Fruit fly (Drosophila melanogaster) whole organism, embryonic: ENCODE data around the gene CG2120.
A peak's percentile ranks its signal among the peaks of the same experiment; 100 is the strongest.

ENCODE experiments used
- Ada2b ChIP-seq: fragments of 200-800 bp; sonication (Bioruptor generic); IDR thresholded peaks from 2 replicates; pipeline ENCODE4 v1.3.6; 2022; ENCODE audit warnings: missing biosample characterization, missing genetic modification characterization
- B-H1 ChIP-seq: fragments of 200-800 bp; sonication (Bioruptor generic); IDR thresholded peaks from 3 replicates; pipeline ENCODE4 v1.3.6; 2022; ENCODE audit warnings: missing biosample characterization, missing genetic modification characterization
- CG10654 ChIP-seq: fragments of 200-800 bp; sonication (Bioruptor generic); optimal IDR thresholded peaks from 2 replicates; lab custom pipeline; 2016; ENCODE audit warnings: missing biosample characterization, missing genetic modification characterization
- CG11398 ChIP-seq: fragments of 200-800 bp; sonication (Bioruptor generic); optimal IDR thresholded peaks from 2 replicates; lab custom pipeline; 2016; ENCODE audit warnings: missing biosample characterization, missing genetic modification characterization
- CG11504 ChIP-seq: fragments of 200-800 bp; sonication (Bioruptor generic); optimal IDR thresholded peaks from 3 replicates; lab custom pipeline; 2019; ENCODE audit warnings: missing biosample characterization, mild to moderate bottlenecking, missing genetic modification characterization, moderate library complexity
- CG12659 ChIP-seq: fragments of 200-800 bp; sonication (Bioruptor generic); optimal IDR thresholded peaks from 3 replicates; lab custom pipeline; 2017; ENCODE audit warnings: mild to moderate bottlenecking, missing biosample characterization, missing genetic modification reagents, missing genetic modification characterization
- CG12942 ChIP-seq: fragments of 200-800 bp; sonication (Bioruptor generic); optimal IDR thresholded peaks from 3 replicates; lab custom pipeline; 2016; ENCODE audit warnings: missing biosample characterization, missing genetic modification characterization
- CG14441 ChIP-seq: fragments of 200-800 bp; sonication (Bioruptor generic); IDR thresholded peaks from 2 replicates; pipeline ENCODE4 v1.3.6; 2022; ENCODE audit warnings: missing biosample characterization, missing genetic modification characterization
- CG15514 ChIP-seq: fragments of 200-800 bp; sonication (Bioruptor generic); optimal IDR thresholded peaks from 3 replicates; lab custom pipeline; 2017; ENCODE audit warnings: missing biosample characterization, missing genetic modification characterization, mild to moderate bottlenecking, moderate library complexity, missing genetic modification reagents
- CG2202 ChIP-seq: fragments of 200-800 bp; sonication (Bioruptor generic); optimal IDR thresholded peaks from 2 replicates; lab custom pipeline; 2018; ENCODE audit warnings: missing biosample characterization, mild to moderate bottlenecking, missing genetic modification characterization
- CG30020 ChIP-seq: fragments of 200-800 bp; optimal IDR thresholded peaks from 2 replicates; lab custom pipeline; 2019; ENCODE audit warnings: missing biosample characterization, mild to moderate bottlenecking, missing genetic modification characterization, moderate library complexity
- CG33557 ChIP-seq: fragments of 200-800 bp; sonication (Bioruptor generic); optimal IDR thresholded peaks from 2 replicates; lab custom pipeline; 2019; ENCODE audit warnings: missing biosample characterization, mild to moderate bottlenecking, missing genetic modification characterization, moderate library complexity
- CG4424 ChIP-seq: fragments of 200-800 bp; sonication (Bioruptor generic); optimal IDR thresholded peaks from 3 replicates; lab custom pipeline; 2016; ENCODE audit warnings: missing biosample characterization, missing genetic modification characterization
- CG4820 ChIP-seq: fragments of 200-800 bp; sonication (Bioruptor generic); optimal IDR thresholded peaks from 3 replicates; lab custom pipeline; 2016; ENCODE audit warnings: missing biosample characterization, missing genetic modification characterization
- CG4854 ChIP-seq: fragments of 200-800 bp; sonication (Bioruptor generic); optimal IDR thresholded peaks from 2 replicates; lab custom pipeline; 2016; ENCODE audit warnings: missing biosample characterization, missing genetic modification characterization, inconsistent platforms
- CG6175 ChIP-seq: fragments of 200-800 bp; sonication (Bioruptor generic); IDR thresholded peaks from 3 replicates; pipeline ENCODE4 v1.3.6; 2022; ENCODE audit warnings: missing biosample characterization, missing genetic modification characterization
- CG6683 ChIP-seq: fragments of 200-800 bp; sonication (Bioruptor generic); optimal IDR thresholded peaks from 2 replicates; lab custom pipeline; 2017; ENCODE audit warnings: missing biosample characterization, mild to moderate bottlenecking, missing genetic modification characterization, missing genetic modification reagents
- CG7357 ChIP-seq: fragments of 200-800 bp; sonication (Bioruptor generic); IDR thresholded peaks from 3 replicates; pipeline ENCODE4 v1.3.6; 2022; ENCODE audit warnings: missing biosample characterization, missing genetic modification characterization
- CG8765 ChIP-seq: fragments of 200-800 bp; sonication (Bioruptor generic); IDR thresholded peaks from 2 replicates; pipeline ENCODE4 v1.3.6; 2022; ENCODE audit warnings: missing biosample characterization, missing genetic modification characterization
- CG8924 ChIP-seq: fragments of 200-800 bp; optimal IDR thresholded peaks from 3 replicates; lab custom pipeline; 2019; ENCODE audit warnings: missing biosample characterization, mild to moderate bottlenecking, missing genetic modification characterization, moderate library complexity
- CTCF ChIP-seq: fragments of 200-800 bp; sonication (Bioruptor generic); optimal IDR thresholded peaks from 2 replicates; lab custom pipeline; 2017; ENCODE audit warnings: missing biosample characterization, mild to moderate bottlenecking, missing genetic modification characterization, moderate library complexity
- CoRest ChIP-seq: fragments of 200-800 bp; sonication (Bioruptor generic); optimal IDR thresholded peaks from 3 replicates; lab custom pipeline; 2018; ENCODE audit warnings: missing biosample characterization, mild to moderate bottlenecking, missing genetic modification characterization, moderate library complexity
- D19B ChIP-seq: fragments of 200-800 bp; sonication (Bioruptor generic); optimal IDR thresholded peaks from 2 replicates; lab custom pipeline; 2017; ENCODE audit warnings: missing biosample characterization, mild to moderate bottlenecking, missing genetic modification characterization
- Dbx ChIP-seq: fragments of 200-800 bp; sonication (Bioruptor generic); IDR thresholded peaks from 3 replicates; pipeline ENCODE4 v1.3.6; 2022; ENCODE audit warnings: missing biosample characterization, missing genetic modification characterization
- Dip2 ChIP-seq: fragments of 200-800 bp; sonication (Bioruptor generic); IDR thresholded peaks from 2 replicates; pipeline ENCODE4 v1.3.6; 2022; ENCODE audit warnings: missing biosample characterization, missing genetic modification characterization
- Doc3 ChIP-seq: fragments of 200-800 bp; sonication (Bioruptor generic); IDR thresholded peaks from 3 replicates; pipeline ENCODE4 v1.3.6; 2022; ENCODE audit warnings: missing biosample characterization, missing genetic modification characterization; ENCODE audit not compliant: partially characterized antibody
- Drgx ChIP-seq: fragments of 200-800 bp; sonication (Bioruptor generic); IDR thresholded peaks from 2 replicates; pipeline ENCODE4 v1.3.6; 2022; ENCODE audit warnings: missing biosample characterization, missing genetic modification characterization
- ERR ChIP-seq: fragments of 200-800 bp; sonication (Bioruptor generic); optimal IDR thresholded peaks from 2 replicates; lab custom pipeline; 2016; ENCODE audit warnings: missing biosample characterization, missing genetic modification characterization
- NFAT ChIP-seq: fragments of 200-800 bp; sonication (Bioruptor generic); IDR thresholded peaks from 2 replicates; pipeline ENCODE4 v1.3.6; 2022; ENCODE audit warnings: missing biosample characterization, missing genetic modification characterization
- Poxn ChIP-seq: fragments of 200-800 bp; sonication (Bioruptor generic); IDR thresholded peaks from 2 replicates; pipeline ENCODE4 v1.3.6; 2022; ENCODE audit warnings: missing biosample characterization, missing genetic modification characterization
- Sox100B ChIP-seq: fragments of 200-800 bp; sonication (Bioruptor generic); optimal IDR thresholded peaks from 3 replicates; lab custom pipeline; 2018; ENCODE audit warnings: missing biosample characterization, mild to moderate bottlenecking, missing genetic modification characterization
- Sox102F ChIP-seq: fragments of 200-800 bp; sonication (Bioruptor generic); optimal IDR thresholded peaks from 2 replicates; lab custom pipeline; 2018; ENCODE audit warnings: missing biosample characterization, mild to moderate bottlenecking, missing genetic modification characterization, moderate library complexity
- Sry-δ ChIP-seq: fragments of 200-800 bp; sonication (Bioruptor generic); optimal IDR thresholded peaks from 2 replicates; lab custom pipeline; 2016; ENCODE audit warnings: missing biosample characterization, missing genetic modification characterization
- ac ChIP-seq: fragments of 200-800 bp; sonication (Bioruptor generic); optimal IDR thresholded peaks from 3 replicates; lab custom pipeline; 2017; ENCODE audit warnings: missing biosample characterization, mild to moderate bottlenecking, missing genetic modification characterization
- al ChIP-seq: fragments of 200-800 bp; sonication (Bioruptor generic); IDR thresholded peaks from 2 replicates; pipeline ENCODE4 v1.3.6; 2022; ENCODE audit warnings: missing biosample characterization, missing genetic modification characterization
- btn ChIP-seq: fragments of 200-800 bp; sonication (Bioruptor generic); optimal IDR thresholded peaks from 2 replicates; lab custom pipeline; 2016; ENCODE audit warnings: missing biosample characterization, missing genetic modification characterization
- chif ChIP-seq, 2 experiments: fragments of 200-800 bp; sonication (Bioruptor generic); optimal IDR thresholded peaks; 3 replicates each; lab custom pipeline; 2016; ENCODE audit warnings: missing biosample characterization in 2 of 2, missing genetic modification characterization in 2 of 2
- dati ChIP-seq: fragments of 200-800 bp; sonication (Bioruptor generic); IDR thresholded peaks from 2 replicates; pipeline ENCODE4 v1.3.6; 2022; ENCODE audit warnings: missing biosample characterization, missing genetic modification characterization
- dmrt11E ChIP-seq: fragments of 200-800 bp; sonication (Bioruptor generic); optimal IDR thresholded peaks from 3 replicates; lab custom pipeline; 2018; ENCODE audit warnings: missing biosample characterization, mild to moderate bottlenecking, missing genetic modification characterization, moderate library complexity
- gem ChIP-seq: fragments of 200-800 bp; sonication (Bioruptor generic); optimal IDR thresholded peaks from 2 replicates; lab custom pipeline; 2019; ENCODE audit warnings: missing biosample characterization, mild to moderate bottlenecking, missing genetic modification characterization, moderate library complexity
- ham ChIP-seq: fragments of 200-800 bp; sonication (Bioruptor generic); IDR thresholded peaks from 2 replicates; pipeline ENCODE4 v1.3.6; 2022; ENCODE audit warnings: missing biosample characterization, missing genetic modification characterization
- jigr1 ChIP-seq: fragments of 200-800 bp; sonication (Bioruptor generic); IDR thresholded peaks from 3 replicates; pipeline ENCODE4 v1.3.6; 2022; ENCODE audit warnings: missing biosample characterization, missing genetic modification characterization
- jumu ChIP-seq: fragments of 200-800 bp; sonication (Bioruptor generic); optimal IDR thresholded peaks from 3 replicates; lab custom pipeline; 2016; ENCODE audit warnings: missing biosample characterization, missing genetic modification characterization
- lmd ChIP-seq: fragments of 200-800 bp; sonication (Bioruptor generic); IDR thresholded peaks from 2 replicates; pipeline ENCODE4 v1.3.6; 2022; ENCODE audit warnings: missing biosample characterization, missing genetic modification characterization
- lola ChIP-seq, 3 experiments: fragments of >200 bp in 2 of 3; fragments of 200-800 bp in 1 of 3; sonication (Bioruptor generic) in 1 of 3; optimal IDR thresholded peaks; 2 replicates each; lab custom pipeline; 2017 to 2019; ENCODE audit warnings: missing biosample characterization in 3 of 3, missing genetic modification characterization in 3 of 3, mild to moderate bottlenecking in 1 of 3, moderate library complexity in 1 of 3
- nom ChIP-seq: fragments of 200-800 bp; sonication (Bioruptor generic); optimal IDR thresholded peaks from 2 replicates; lab custom pipeline; 2017; ENCODE audit warnings: missing biosample characterization, missing genetic modification characterization, mild to moderate bottlenecking, moderate library complexity, missing genetic modification reagents
- odd ChIP-seq: fragments of 200-800 bp; sonication (Bioruptor generic); optimal IDR thresholded peaks from 2 replicates; lab custom pipeline; 2017; ENCODE audit warnings: missing biosample characterization, mild to moderate bottlenecking, missing genetic modification characterization
- run ChIP-seq: fragments of 200-800 bp; sonication (Bioruptor generic); optimal IDR thresholded peaks from 3 replicates; lab custom pipeline; 2018; ENCODE audit warnings: missing biosample characterization, mild to moderate bottlenecking, missing genetic modification characterization
- scrt ChIP-seq: fragments of 200-800 bp; sonication (Bioruptor generic); optimal IDR thresholded peaks from 2 replicates; lab custom pipeline; 2018; ENCODE audit warnings: missing biosample characterization, mild to moderate bottlenecking, missing genetic modification characterization, moderate library complexity
- sens ChIP-seq: fragments of 200-800 bp; sonication (Bioruptor generic); peaks from one replicate; lab custom pipeline; 2016; ENCODE audit warnings: missing biosample characterization, missing genetic modification characterization
- sim ChIP-seq: fragments of 200-800 bp; sonication (Bioruptor generic); IDR thresholded peaks from 2 replicates; pipeline ENCODE4 v1.3.6; 2022; ENCODE audit warnings: missing biosample characterization, missing genetic modification characterization
- usp ChIP-seq: fragments of >200 bp; optimal IDR thresholded peaks from 2 replicates; lab custom pipeline; 2017; ENCODE audit warnings: missing biosample characterization, missing genetic modification characterization
- zf30C ChIP-seq: fragments of 200-800 bp; sonication (Bioruptor generic); optimal IDR thresholded peaks from 3 replicates; lab custom pipeline; 2018; ENCODE audit warnings: missing biosample characterization, mild to moderate bottlenecking, missing genetic modification characterization

The CG2120 gene

DNA sequence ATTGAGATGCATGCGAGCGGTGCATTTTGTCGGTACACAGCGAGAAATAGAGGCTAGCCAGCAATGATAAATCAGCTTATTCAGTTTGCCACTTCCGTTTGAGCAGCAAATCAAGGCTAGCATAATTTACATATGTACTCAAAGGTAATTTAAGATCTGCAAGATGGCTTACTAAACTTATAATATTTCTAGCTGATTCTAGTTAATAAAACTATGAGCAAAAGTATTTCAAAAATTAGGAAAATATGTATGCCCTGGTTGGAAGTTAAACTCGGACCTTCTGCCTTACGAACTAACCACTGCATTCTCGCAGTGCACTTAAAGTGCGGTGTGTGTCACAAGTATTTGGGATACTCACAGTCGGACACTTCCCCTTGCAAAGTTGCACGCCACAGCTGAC, 12.8 kb upstream of the CG2120 start (continued):
- TF ChIP-seq CG12659 (no peak), ham (GFP tag; lab: Robert Waterston, UW) (no peak), dati (GFP tag; lab: Robert Waterston, UW) (no peak), B-H1 (no peak), Doc3 (GFP tag; lab: Robert Waterston, UW) (no peak), al (GFP tag; lab: Robert Waterston, UW) (no peak), Drgx (peak; percentile 70), sens (GFP tag; lab: Kevin White, UChicago) (peak; percentile 79), CG4854 (GFP tag; lab: Kevin White, UChicago) (no peak), btn (GFP tag; lab: Kevin White, UChicago) (no peak), usp (GFP tag; lab: Kevin White, UChicago) (no peak), sim (GFP tag; lab: Robert Waterston, UW) (no peak), CG33557 (GFP tag; lab: Kevin White, UChicago) (peak; percentile 2), Sox102F (GFP tag; lab: Kevin White, UChicago) (peak; percentile 16), ERR (no peak), lmd (GFP tag; lab: Robert Waterston, UW) (no peak), scrt (GFP tag; lab: Kevin White, UChicago) (no peak), CG10654 (GFP tag; lab: Kevin White, UChicago) (no peak), CG2202 (tag; lab: Kevin White, UChicago) (no peak), run (no peak), Dbx (GFP tag; lab: Robert Waterston, UW) (no peak), dmrt11E (peak; percentile 31), D19B (GFP tag; lab: Kevin White, UChicago) (no peak), CG8765 (GFP tag; lab: Robert Waterston, UW) (no peak), NFAT (GFP tag; lab: Robert Waterston, UW) (no peak), CG6683 (GFP tag; lab: Kevin White, UChicago) (no peak), odd (GFP tag; lab: Kevin White, UChicago) (no peak), CTCF (GFP tag; lab: Kevin White, UChicago) (no peak), nom (GFP tag; lab: Kevin White, UChicago) (no peak), CG6175 (GFP tag; lab: Robert Waterston, UW) (no peak), CG11398 (no peak), Poxn (GFP tag; lab: Robert Waterston, UW) (no peak), Ada2b (GFP tag; lab: Robert Waterston, UW) (no peak), CG4424 (GFP tag; lab: Kevin White, UChicago) (no peak), ac (GFP tag; lab: Kevin White, UChicago) (no peak), CG4820 (peak; percentile 10), CG15514 (GFP tag; lab: Kevin White, UChicago) (no peak), jumu (GFP tag; lab: Kevin White, UChicago) (no peak), Sox100B (GFP tag; lab: Kevin White, UChicago) (peak; percentile 18), Dip2 (GFP tag; lab: Robert Waterston, UW) (no peak), Sry-δ (no peak), CG8924 (tag; lab: Kevin White, UChicago) (peak; percentile 18), CG14441 (no peak), jigr1 (no peak), CG7357 (GFP tag; lab: Robert Waterston, UW) (no peak), CG11504 (tag; lab: Kevin White, UChicago) (peak; percentile 10), lola (GFP tag; optimal IDR thresholded peaks at IDR 0.05; lab: Kevin White, UChicago) (peak in 1 of 3 experiments; percentile 57), zf30C (peak; percentile 32), CoRest (tag; lab: Kevin White, UChicago) (peak; percentile 6), CG12942 (GFP tag; lab: Kevin White, UChicago) (no peak), gem (peak; percentile 35), chif (GFP tag; optimal IDR thresholded peaks at IDR 0.05; lab: Kevin White, UChicago) (peak in 1 of 2 experiments; percentile 5), CG30020 (tag; lab: Kevin White, UChicago) (no peak)
